Worm (Caenorhabditis elegans): ENCODE results near the gene C14C6.3.

DNA sequence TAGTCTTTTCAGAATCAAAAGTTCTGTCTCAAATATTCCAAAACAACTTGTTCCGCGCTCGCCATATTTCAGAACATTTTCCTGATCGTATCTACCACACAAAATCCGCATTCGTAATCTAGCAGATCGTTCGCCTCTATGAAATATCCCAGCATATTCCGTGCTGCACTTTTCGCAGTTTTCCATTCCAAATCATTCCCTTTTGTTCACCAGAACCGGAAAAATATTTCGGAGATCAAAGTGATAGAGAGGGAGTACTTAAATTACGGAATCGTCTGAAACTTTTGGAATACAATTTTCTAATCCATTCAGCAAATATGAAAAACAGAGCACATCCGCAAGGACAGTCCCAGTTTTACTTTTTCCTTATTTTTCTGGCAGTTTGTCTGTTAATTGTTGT is 44.5 kb downstream of the C14C6.3 start, which contains the start of gene K06H6.1:
- no peak for TF ChIP-seq unc-62 (GFP tag; optimal IDR thresholded peaks at IDR 0.05)
- TF ChIP-seq nhr-28 (tag; optimal IDR thresholded peaks at IDR 0.05), result no peak
- TF ChIP-seq lin-13 (tag; optimal IDR thresholded peaks at IDR 0.05), result no peak
- no peak for TF ChIP-seq elt-3 (tag; optimal IDR thresholded peaks at IDR 0.05)
- TF ChIP-seq lsy-2 (tag; optimal IDR thresholded peaks at IDR 0.05), result no peak
- TF ChIP-seq sem-2 (GFP tag; optimal IDR thresholded peaks at IDR 0.05), result no peak
- no peak for TF ChIP-seq elt-1 (tag; optimal IDR thresholded peaks at IDR 0.05; ENCODE audit: borderline replicate concordance, insufficient read depth)
- TF ChIP-seq mep-1 (tag; optimal IDR thresholded peaks at IDR 0.05), result no peak
- no peak for TF ChIP-seq pha-4 (tag; optimal IDR thresholded peaks at IDR 0.05)
- TF ChIP-seq ztf-11 (tag; optimal IDR thresholded peaks at IDR 0.05), result no peak
- TF ChIP-seq zip-8 (tag; optimal IDR thresholded peaks at IDR 0.05), result no peak
- no peak for TF ChIP-seq unc-120 (tag; optimal IDR thresholded peaks at IDR 0.05; ENCODE audit: poor library complexity, severe bottlenecking)
